Worm (Caenorhabditis elegans) whole organism, L1 larva: ENCODE data around the gene F13D11.4.

ENCODE experiments used
- C04F5.9 ChIP-seq: sonication (generic microtip); optimal IDR thresholded peaks from 2 replicates; lab custom pipeline; 2016; ENCODE audit warnings: missing genetic modification characterization, missing compliant biosample characterization
- C16A3.4 ChIP-seq: fragments of 150-350 bp; optimal IDR thresholded peaks from 2 replicates; lab custom pipeline; 2014; ENCODE audit warnings: missing biosample characterization, missing genetic modification characterization
- C34B4.2 ChIP-seq: sonication (generic microtip); optimal IDR thresholded peaks from 2 replicates; lab custom pipeline; 2017; ENCODE audit warnings: mild to moderate bottlenecking, missing genetic modification characterization, missing compliant biosample characterization
- Y116A8C.19 ChIP-seq: sonication (generic microtip); optimal IDR thresholded peaks from 2 replicates; lab custom pipeline; 2016; ENCODE audit warnings: missing compliant biosample characterization, missing genetic modification characterization, borderline replicate concordance
- alr-1 ChIP-seq: fragments of 200-800 bp; sonication (Bioruptor generic); optimal IDR thresholded peaks from 2 replicates; lab custom pipeline; 2018; ENCODE audit warnings: borderline replicate concordance, mild to moderate bottlenecking, missing genetic modification characterization, missing compliant biosample characterization
- aly-2 ChIP-seq: fragments of 150-350 bp; optimal IDR thresholded peaks from 2 replicates; lab custom pipeline; 2014; ENCODE audit warnings: missing biosample characterization, missing genetic modification characterization
- blmp-1 ChIP-seq: fragments of 150-350 bp; optimal IDR thresholded peaks from 2 replicates; lab custom pipeline; 2014; ENCODE audit warnings: missing biosample characterization, missing genetic modification characterization
- ceh-82 ChIP-seq, 3 experiments: fragments of 150-350 bp in 1 of 3; sonication (generic microtip) in 2 of 3; optimal IDR thresholded peaks; 2 replicates each; lab custom pipeline; 2014 to 2017; ENCODE audit warnings: missing biosample characterization in 3 of 3, missing genetic modification characterization in 3 of 3
- ceh-90 ChIP-seq: sonication (generic microtip); optimal IDR thresholded peaks from 2 replicates; lab custom pipeline; 2016; ENCODE audit warnings: missing genetic modification characterization, missing compliant biosample characterization
- ces-1 ChIP-seq: fragments of 150-350 bp; optimal IDR thresholded peaks from 2 replicates; lab custom pipeline; 2014; ENCODE audit warnings: missing biosample characterization, missing genetic modification reagents, missing genetic modification characterization
- dpl-1 ChIP-seq, 3 experiments: fragments of 150-350 bp in 2 of 3; sonication (generic microtip) in 1 of 3; optimal IDR thresholded peaks; 2 replicates each; lab custom pipeline; 2014 to 2017; ENCODE audit warnings: missing biosample characterization in 3 of 3, missing genetic modification characterization in 3 of 3, missing genetic modification reagents in 3 of 3
- efl-1 ChIP-seq, 4 experiments: fragments of 150-350 bp; optimal IDR thresholded peaks in 3 of 4; peaks in 1 of 4; 1 replicate in 1 of 4; 2 replicates in 3 of 4; lab custom pipeline; 2014; ENCODE audit warnings: missing biosample characterization in 2 of 4, missing genetic modification characterization in 2 of 4, missing genetic modification reagents in 2 of 4
- efl-3 ChIP-seq: fragments of 200-800 bp; sonication (Bioruptor generic); optimal IDR thresholded peaks from 2 replicates; lab custom pipeline; 2018; ENCODE audit warnings: mild to moderate bottlenecking, missing genetic modification characterization, missing compliant biosample characterization
- egl-13 ChIP-seq: sonication (generic microtip); optimal IDR thresholded peaks from 2 replicates; lab custom pipeline; 2016; ENCODE audit warnings: missing genotype, missing genetic modification reagents, missing genetic modification characterization, missing compliant biosample characterization
- elt-2 ChIP-seq: sonication (generic microtip); optimal IDR thresholded peaks from 2 replicates; lab custom pipeline; 2016; ENCODE audit warnings: missing genetic modification characterization, mild to moderate bottlenecking, inconsistent platforms, missing compliant biosample characterization, missing genetic modification reagents
- elt-3 ChIP-seq, 6 experiments: fragments of 150-350 bp in 1 of 6; sonication (generic microtip); optimal IDR thresholded peaks; 2 replicates each; lab custom pipeline; 2017 to 2018; ENCODE audit warnings: missing biosample characterization in 6 of 6, missing genetic modification characterization in 6 of 6, inconsistent platforms in 1 of 6
- ets-5 ChIP-seq: fragments of 200-800 bp; sonication (Bioruptor generic); IDR thresholded peaks from 2 replicates; pipeline ENCODE4 v1.3.6; 2022; ENCODE audit warnings: missing genetic modification characterization, missing compliant biosample characterization
- fkh-8 ChIP-seq: sonication (generic microtip); optimal IDR thresholded peaks from 2 replicates; lab custom pipeline; 2016; ENCODE audit warnings: mild to moderate bottlenecking, missing genetic modification characterization, missing compliant biosample characterization
- hlh-17 ChIP-seq: fragments of 200-800 bp; sonication (Bioruptor generic); optimal IDR thresholded peaks from 2 replicates; lab custom pipeline; 2018; ENCODE audit warnings: missing genetic modification characterization, mild to moderate bottlenecking, missing compliant biosample characterization, moderate library complexity, borderline replicate concordance
- hlh-4 ChIP-seq: sonication (generic microtip); optimal IDR thresholded peaks from 2 replicates; lab custom pipeline; 2016; ENCODE audit warnings: mild to moderate bottlenecking, missing genetic modification characterization, missing compliant biosample characterization
- isw-1 ChIP-seq: fragments of 200-800 bp; sonication (Bioruptor generic); IDR thresholded peaks from 2 replicates; pipeline ENCODE4 v1.3.6; 2022; ENCODE audit warnings: missing genetic modification characterization, missing compliant biosample characterization
- jun-1 ChIP-seq: fragments of 150-350 bp; optimal IDR thresholded peaks from 2 replicates; lab custom pipeline; 2014; ENCODE audit warnings: missing biosample characterization, missing genetic modification reagents, missing genetic modification characterization
- lin-13 ChIP-seq: fragments of 150-350 bp; optimal IDR thresholded peaks from 2 replicates; lab custom pipeline; 2014; ENCODE audit warnings: missing biosample characterization, missing genetic modification reagents, missing genetic modification characterization
- lin-14 ChIP-seq: fragments of 200-800 bp; sonication (Bioruptor generic); optimal IDR thresholded peaks from 2 replicates; lab custom pipeline; 2018; ENCODE audit warnings: mild to moderate bottlenecking, missing genetic modification characterization, moderate library complexity, missing compliant biosample characterization
- lin-15B ChIP-seq: fragments of 150-350 bp; sonication (generic microtip); optimal IDR thresholded peaks from 3 replicates; lab custom pipeline; 2014; ENCODE audit warnings: missing biosample characterization, missing genetic modification characterization
- mab-9 ChIP-seq: fragments of 200-800 bp; sonication (Bioruptor generic); IDR thresholded peaks from 2 replicates; pipeline ENCODE4 v1.3.6; 2022; ENCODE audit warnings: missing genetic modification reagents, missing genetic modification characterization, missing compliant biosample characterization
- mef-2 ChIP-seq: fragments of 150-350 bp; optimal IDR thresholded peaks from 2 replicates; lab custom pipeline; 2014; ENCODE audit warnings: missing biosample characterization, missing genetic modification characterization
- mep-1 ChIP-seq: fragments of 150-350 bp; optimal IDR thresholded peaks from 2 replicates; lab custom pipeline; 2014; ENCODE audit warnings: missing biosample characterization, missing genetic modification characterization
- nhr-19 ChIP-seq: fragments of 200-800 bp; sonication (Bioruptor generic); conservative IDR thresholded peaks from 2 replicates; pipeline ENCODE4 v1.3.6; 2022; ENCODE audit warnings: missing genetic modification characterization, missing compliant biosample characterization
- nhr-20 ChIP-seq: sonication (generic microtip); optimal IDR thresholded peaks from 2 replicates; lab custom pipeline; 2016; ENCODE audit warnings: mild to moderate bottlenecking, missing genetic modification characterization, missing compliant biosample characterization
- nhr-47 ChIP-seq: sonication (generic microtip); optimal IDR thresholded peaks from 2 replicates; lab custom pipeline; 2016; ENCODE audit warnings: mild to moderate bottlenecking, missing genetic modification characterization, moderate library complexity, missing compliant biosample characterization
- nhr-76 ChIP-seq: sonication (generic microtip); optimal IDR thresholded peaks from 2 replicates; lab custom pipeline; 2017; ENCODE audit warnings: missing biosample characterization, missing genetic modification characterization
- nhr-77 ChIP-seq: fragments of 150-350 bp; optimal IDR thresholded peaks from 2 replicates; lab custom pipeline; 2014; ENCODE audit warnings: missing biosample characterization, missing genetic modification characterization
- nhr-84 ChIP-seq: sonication (generic microtip); optimal IDR thresholded peaks from 2 replicates; lab custom pipeline; 2017; ENCODE audit warnings: missing biosample characterization, missing genetic modification characterization
- nhr-90 ChIP-seq: sonication (generic microtip); optimal IDR thresholded peaks from 2 replicates; lab custom pipeline; 2016; ENCODE audit warnings: mild to moderate bottlenecking, missing genetic modification characterization, missing compliant biosample characterization; ENCODE audit not compliant: poor library complexity
- pqm-1 ChIP-seq: sonication (generic microtip); optimal IDR thresholded peaks from 3 replicates; lab custom pipeline; 2017; ENCODE audit warnings: missing biosample characterization, missing genetic modification characterization
- rnt-1 ChIP-seq: sonication (generic microtip); optimal IDR thresholded peaks from 2 replicates; lab custom pipeline; 2016; ENCODE audit warnings: mild to moderate bottlenecking, missing genetic modification characterization, moderate library complexity, missing compliant biosample characterization
- snpc-4 ChIP-seq: fragments of 150-350 bp; optimal IDR thresholded peaks from 2 replicates; lab custom pipeline; 2014; ENCODE audit warnings: missing biosample characterization, missing genetic modification characterization
- snu-23 ChIP-seq: sonication (generic microtip); optimal IDR thresholded peaks from 2 replicates; lab custom pipeline; 2016; ENCODE audit warnings: missing genetic modification characterization, missing compliant biosample characterization
- sptf-1 ChIP-seq: fragments of 150-350 bp; optimal IDR thresholded peaks from 2 replicates; lab custom pipeline; 2014; ENCODE audit warnings: missing biosample characterization, missing genetic modification characterization
- sup-37 ChIP-seq: fragments of 200-800 bp; sonication (Bioruptor generic); optimal IDR thresholded peaks from 2 replicates; lab custom pipeline; 2018; ENCODE audit warnings: mild to moderate bottlenecking, missing genetic modification characterization, missing compliant biosample characterization
- tbx-2 ChIP-seq: sonication (generic microtip); optimal IDR thresholded peaks from 2 replicates; lab custom pipeline; 2016; ENCODE audit warnings: missing genetic modification characterization, missing compliant biosample characterization
- unc-130 ChIP-seq: fragments of 150-350 bp; optimal IDR thresholded peaks from 2 replicates; lab custom pipeline; 2017; ENCODE audit warnings: missing biosample characterization, missing genetic modification characterization, inconsistent platforms
- unc-62 ChIP-seq: fragments of 150-350 bp; optimal IDR thresholded peaks from 2 replicates; lab custom pipeline; 2014; ENCODE audit warnings: missing biosample characterization, missing genetic modification reagents, missing genetic modification characterization
- unc-98 ChIP-seq: fragments of 200-800 bp; sonication (Bioruptor generic); IDR thresholded peaks from 2 replicates; pipeline ENCODE4 v1.3.6; 2022; ENCODE audit warnings: missing genetic modification characterization, missing compliant biosample characterization
- vab-15 ChIP-seq: sonication (generic microtip); optimal IDR thresholded peaks from 2 replicates; lab custom pipeline; 2017; ENCODE audit warnings: missing genotype, mild to moderate bottlenecking, missing genetic modification characterization, missing compliant biosample characterization
- xbp-1 ChIP-seq: sonication (generic microtip); optimal IDR thresholded peaks from 2 replicates; lab custom pipeline; 2016; ENCODE audit warnings: missing genetic modification characterization, missing compliant biosample characterization
- zag-1 ChIP-seq: fragments of 150-350 bp; optimal IDR thresholded peaks from 2 replicates; lab custom pipeline; 2014; ENCODE audit warnings: missing biosample characterization, missing genetic modification characterization
- zip-4 ChIP-seq: fragments of 200-800 bp; sonication (Bioruptor generic); optimal IDR thresholded peaks from 2 replicates; lab custom pipeline; 2018; ENCODE audit warnings: mild to moderate bottlenecking, missing genetic modification characterization, moderate library complexity, missing compliant biosample characterization

Gene F13D11.4

DNA sequence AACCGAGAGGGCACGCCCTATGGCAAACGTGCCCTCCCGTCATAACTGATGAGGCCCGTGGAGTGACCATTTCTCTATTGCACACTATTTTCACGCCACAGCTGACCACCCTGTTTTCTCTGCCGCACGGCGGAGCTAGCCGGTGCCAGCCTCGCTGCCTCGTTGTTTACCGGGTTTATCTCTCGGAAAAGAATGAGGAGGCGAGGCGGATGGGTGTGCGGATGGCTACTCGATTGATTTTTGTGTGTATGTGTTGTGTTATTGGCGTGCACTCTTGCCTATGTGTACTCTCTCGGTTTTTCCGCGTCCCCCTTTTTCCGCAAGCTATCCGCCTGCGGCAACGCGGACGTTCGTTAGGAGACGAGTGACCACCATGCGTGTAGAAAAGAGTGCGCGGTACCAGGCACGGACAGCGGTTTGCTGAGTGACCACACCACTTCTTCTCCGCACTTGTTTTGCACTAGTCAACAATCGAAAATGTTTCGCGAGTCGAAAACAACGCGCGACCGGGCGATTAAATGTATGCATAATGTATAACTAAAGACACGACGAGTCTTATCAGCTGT, 22.5 kb downstream of the F13D11.4 start (continued):
- TF ChIP-seq isw-1 (GFP tag; lab: Robert Waterston, UW): no peak
- TF ChIP-seq sptf-1 (tag; lab: Kevin White, UChicago): no peak
- TF ChIP-seq Y116A8C.19 (tag; lab: Kevin White, UChicago): no peak
- no peak for TF ChIP-seq zag-1 (tag; lab: Kevin White, UChicago)
- no peak for TF ChIP-seq nhr-90 (tag; lab: Kevin White, UChicago)
- TF ChIP-seq jun-1 (tag; lab: Kevin White, UChicago): peak; percentile 83
- TF ChIP-seq snu-23 (GFP tag; lab: Kevin White, UChicago): peak; percentile 55
- TF ChIP-seq efl-1 (optimal IDR thresholded peaks at IDR 0.05; lab: Kevin White, UChicago): no peak
- peak in 1 of 2 experiments; percentile 16 for TF ChIP-seq efl-1 (GFP tag; optimal IDR thresholded peaks at IDR 0.05 in 1 of 2; lab: Kevin White, UChicago)
- no peak for TF ChIP-seq vab-15 (tag; lab: Kevin White, UChicago)
- TF ChIP-seq sup-37 (GFP tag; lab: Kevin White, UChicago): no peak
- TF ChIP-seq egl-13 (tag; lab: Kevin White, UChicago): peak; percentile 56
- no peak for TF ChIP-seq unc-62 (GFP tag; lab: Kevin White, UChicago)
- TF ChIP-seq tbx-2 (tag; lab: Kevin White, UChicago): peak; percentile 50
- TF ChIP-seq snpc-4 (tag; lab: Kevin White, UChicago): no peak
- no peak for TF ChIP-seq C34B4.2
- no peak for TF ChIP-seq alr-1
- peak; percentile 10 to 45 (median 14) for TF ChIP-seq ceh-82 (tag; optimal IDR thresholded peaks at IDR 0.05; lab: Kevin White, UChicago)
- TF ChIP-seq nhr-20 (tag; lab: Kevin White, UChicago): peak; percentile 50
- TF ChIP-seq unc-130: no peak
- no peak for TF ChIP-seq lin-15B
- TF ChIP-seq ets-5 (GFP tag; lab: Robert Waterston, UW): no peak
- no peak for TF ChIP-seq mab-9 (GFP tag; lab: Robert Waterston, UW)
- TF ChIP-seq nhr-84: no peak
- peak; percentile 16 for TF ChIP-seq xbp-1 (tag; lab: Kevin White, UChicago)
- peak; percentile 71 for TF ChIP-seq nhr-47 (tag; lab: Kevin White, UChicago)
- peak; percentile 72 for TF ChIP-seq fkh-8 (tag; lab: Kevin White, UChicago)
- TF ChIP-seq C04F5.9 (tag; lab: Kevin White, UChicago): no peak
- no peak for TF ChIP-seq elt-2 (tag; lab: Kevin White, UChicago)
- no peak for TF ChIP-seq unc-98 (GFP tag; lab: Robert Waterston, UW)
- no peak for TF ChIP-seq dpl-1 (GFP tag; optimal IDR thresholded peaks at IDR 0.05; lab: Kevin White, UChicago)
- TF ChIP-seq ces-1 (GFP tag; lab: Kevin White, UChicago): no peak
- no peak for TF ChIP-seq lin-13 (GFP tag; lab: Kevin White, UChicago)
- no peak for TF ChIP-seq zip-4 (GFP tag; lab: Kevin White, UChicago)
- TF ChIP-seq C16A3.4: peak; percentile 41

- TF ChIP-seq efl-1 (optimal IDR thresholded peaks at IDR 0.05; lab: Kevin White, UChicago) (no peak), efl-1 (GFP tag; optimal IDR thresholded peaks at IDR 0.05 in 1 of 2; lab: Kevin White, UChicago) (no peak), lin-13 (GFP tag; lab: Kevin White, UChicago) (no peak), isw-1 (GFP tag; lab: Robert Waterston, UW) (no peak), Y116A8C.19 (tag; lab: Kevin White, UChicago) (no peak), nhr-19 (peak; percentile 12; the same call in 1 of the 2 replicates), mef-2 (no peak), sup-37 (GFP tag; lab: Kevin White, UChicago) (no peak), dpl-1 (GFP tag; optimal IDR thresholded peaks at IDR 0.05; lab: Kevin White, UChicago) (no peak), nhr-77 (tag; lab: Kevin White, UChicago) (no peak), lin-14 (GFP tag; lab: Kevin White, UChicago) (peak; percentile 83), pqm-1 (no peak), mep-1 (tag; lab: Kevin White, UChicago) (peak; percentile 76), aly-2 (tag; lab: Kevin White, UChicago) (no peak), lin-15B (no peak), C04F5.9 (tag; lab: Kevin White, UChicago) (no peak), ceh-90 (no peak), rnt-1 (peak; percentile 5), efl-3 (GFP tag; lab: Kevin White, UChicago) (no peak), nhr-20 (tag; lab: Kevin White, UChicago) (peak; percentile 39), jun-1 (tag; lab: Kevin White, UChicago) (no peak), elt-3 (tag; optimal IDR thresholded peaks at IDR 0.05; lab: Kevin White, UChicago) (peak in 2 of 6 experiments; percentile 25 to 50), hlh-17 (GFP tag; lab: Kevin White, UChicago) (no peak), nhr-76 (tag; lab: Kevin White, UChicago) (no peak), mab-9 (GFP tag; lab: Robert Waterston, UW) (no peak), hlh-4 (tag; lab: Kevin White, UChicago) (no peak), C16A3.4 (no peak), blmp-1 (tag; lab: Kevin White, UChicago) (peak; percentile 66)
Observed at ce11 chrX:5810677-5811076, 23.9 kb downstream of the F13D11.4 start.
